Worm (Caenorhabditis elegans) whole organism, mixed stage, embryonic: ENCODE data around the gene tag-131.
A peak's percentile ranks its signal among the peaks of the same experiment; 100 is the strongest.

ENCODE experiments used
- M03D4.4 ChIP-seq: sonication (generic microtip); optimal IDR thresholded peaks from 2 replicates; lab custom pipeline; 2017; ENCODE audit warnings: mild to moderate bottlenecking, missing genetic modification characterization, missing compliant biosample characterization
- bed-3 ChIP-seq: fragments of 200-800 bp; sonication (Bioruptor generic); optimal IDR thresholded peaks from 3 replicates; lab custom pipeline; 2018; ENCODE audit warnings: mild to moderate bottlenecking, missing genetic modification characterization, moderate library complexity, missing compliant biosample characterization
- blmp-1 ChIP-seq: fragments of 150-350 bp; optimal IDR thresholded peaks from 2 replicates; lab custom pipeline; 2014; ENCODE audit warnings: missing biosample characterization, missing genetic modification characterization
- ceh-39 ChIP-seq: fragments of 150-350 bp; optimal IDR thresholded peaks from 2 replicates; lab custom pipeline; 2014; ENCODE audit warnings: missing biosample characterization, missing genetic modification characterization
- ceh-43 ChIP-seq: fragments of 200-800 bp; sonication (Bioruptor generic); optimal IDR thresholded peaks from 2 replicates; lab custom pipeline; 2018; ENCODE audit warnings: mild to moderate bottlenecking, missing genetic modification characterization, moderate library complexity, missing compliant biosample characterization
- ceh-83 ChIP-seq: fragments of 200-800 bp; sonication (Bioruptor generic); optimal IDR thresholded peaks from 2 replicates; lab custom pipeline; 2018; ENCODE audit warnings: mild to moderate bottlenecking, missing genetic modification characterization, missing compliant biosample characterization
- ces-1 ChIP-seq: fragments of 150-350 bp; optimal IDR thresholded peaks from 2 replicates; lab custom pipeline; 2014; ENCODE audit warnings: missing biosample characterization, missing genetic modification reagents, missing genetic modification characterization
- cnd-1 ChIP-seq: fragments of 200-800 bp; sonication (Bioruptor generic); optimal IDR thresholded peaks from 2 replicates; lab custom pipeline; 2018; ENCODE audit warnings: mild to moderate bottlenecking, missing genetic modification characterization, missing compliant biosample characterization
- drap-1 ChIP-seq: fragments of 200-800 bp; sonication (Bioruptor generic); optimal IDR thresholded peaks from 3 replicates; lab custom pipeline; 2018; ENCODE audit warnings: mild to moderate bottlenecking, missing genetic modification characterization, missing compliant biosample characterization
- elt-1 ChIP-seq: sonication (generic microtip); optimal IDR thresholded peaks from 2 replicates; lab custom pipeline; 2017; ENCODE audit warnings: missing genetic modification characterization, mild to moderate bottlenecking, missing compliant biosample characterization, antibody characterized with exemption, moderate library complexity, borderline replicate concordance; ENCODE audit not compliant: insufficient read depth
- elt-3 ChIP-seq: fragments of 150-350 bp; optimal IDR thresholded peaks from 2 replicates; lab custom pipeline; 2014; ENCODE audit warnings: missing biosample characterization, missing genetic modification characterization
- flh-1 ChIP-seq: fragments of 200-800 bp; sonication (Bioruptor generic); optimal IDR thresholded peaks from 2 replicates; lab custom pipeline; 2018; ENCODE audit warnings: mild to moderate bottlenecking, missing genetic modification characterization, moderate library complexity, missing compliant biosample characterization
- ham-2 ChIP-seq: fragments of 200-800 bp; sonication (Bioruptor generic); optimal IDR thresholded peaks from 2 replicates; lab custom pipeline; 2018; ENCODE audit warnings: mild to moderate bottlenecking, missing genetic modification characterization, missing compliant biosample characterization
- hlh-1 ChIP-seq: fragments of 150-350 bp; optimal IDR thresholded peaks from 2 replicates; lab custom pipeline; 2014; ENCODE audit warnings: missing biosample characterization, missing genetic modification reagents, missing genetic modification characterization
- lin-13 ChIP-seq: fragments of 150-350 bp; optimal IDR thresholded peaks from 2 replicates; lab custom pipeline; 2014; ENCODE audit warnings: missing biosample characterization, missing genetic modification characterization
- lin-32 ChIP-seq: fragments of 200-800 bp; sonication (Bioruptor generic); optimal IDR thresholded peaks from 2 replicates; lab custom pipeline; 2018; ENCODE audit warnings: mild to moderate bottlenecking, missing genetic modification characterization, missing compliant biosample characterization
- lsy-2 ChIP-seq: fragments of 150-350 bp; optimal IDR thresholded peaks from 2 replicates; lab custom pipeline; 2014; ENCODE audit warnings: missing biosample characterization, missing genetic modification characterization
- mab-5 ChIP-seq: fragments of 150-350 bp; optimal IDR thresholded peaks from 2 replicates; lab custom pipeline; 2014; ENCODE audit warnings: missing biosample characterization, missing genetic modification characterization
- mep-1 ChIP-seq: fragments of 150-350 bp; optimal IDR thresholded peaks from 2 replicates; lab custom pipeline; 2017; ENCODE audit warnings: missing biosample characterization, missing genetic modification reagents, missing genetic modification characterization, inconsistent platforms
- mls-2 ChIP-seq: sonication (generic microtip); optimal IDR thresholded peaks from 2 replicates; lab custom pipeline; 2016; ENCODE audit warnings: mild to moderate bottlenecking, missing genetic modification characterization, moderate library complexity, missing compliant biosample characterization
- nhr-12 ChIP-seq: fragments of 150-350 bp; optimal IDR thresholded peaks from 2 replicates; lab custom pipeline; 2014; ENCODE audit warnings: missing biosample characterization, missing genetic modification characterization
- nhr-2 ChIP-seq: fragments of 150-350 bp; optimal IDR thresholded peaks from 2 replicates; lab custom pipeline; 2014; ENCODE audit warnings: missing biosample characterization, missing genetic modification characterization
- nhr-237 ChIP-seq: fragments of 150-350 bp; optimal IDR thresholded peaks from 2 replicates; lab custom pipeline; 2014; ENCODE audit warnings: missing biosample characterization, missing genetic modification characterization
- nhr-28 ChIP-seq: fragments of 150-350 bp; optimal IDR thresholded peaks from 2 replicates; lab custom pipeline; 2014; ENCODE audit warnings: missing biosample characterization, missing genetic modification characterization
- nhr-76 ChIP-seq: sonication (generic microtip); optimal IDR thresholded peaks from 2 replicates; lab custom pipeline; 2017; ENCODE audit warnings: missing biosample characterization, missing genetic modification characterization
- pha-4 ChIP-seq: fragments of 150-350 bp; optimal IDR thresholded peaks from 2 replicates; lab custom pipeline; 2018; ENCODE audit warnings: missing biosample characterization, missing genetic modification reagents, missing genetic modification characterization
- sem-2 ChIP-seq: fragments of 200-800 bp; sonication (Bioruptor generic); optimal IDR thresholded peaks from 2 replicates; lab custom pipeline; 2018; ENCODE audit warnings: mild to moderate bottlenecking, missing genetic modification characterization, missing compliant biosample characterization
- snpc-4 ChIP-seq: fragments of 150-350 bp; optimal IDR thresholded peaks from 2 replicates; lab custom pipeline; 2014; ENCODE audit warnings: missing biosample characterization, missing genetic modification characterization
- sptf-1 ChIP-seq: sonication (generic microtip); optimal IDR thresholded peaks from 2 replicates; lab custom pipeline; 2017; ENCODE audit warnings: mild to moderate bottlenecking, missing genetic modification characterization, moderate library complexity, missing compliant biosample characterization
- tbx-8 ChIP-seq: fragments of 200-800 bp; sonication (Bioruptor generic); optimal IDR thresholded peaks from 2 replicates; lab custom pipeline; 2018; ENCODE audit warnings: mild to moderate bottlenecking, missing genetic modification characterization, moderate library complexity, missing compliant biosample characterization
- unc-120 ChIP-seq: sonication (generic microtip); optimal IDR thresholded peaks from 2 replicates; lab custom pipeline; 2017; ENCODE audit warnings: missing genetic modification characterization, missing compliant biosample characterization; ENCODE audit not compliant: poor library complexity, severe bottlenecking
- unc-39 ChIP-seq: fragments of 150-350 bp; optimal IDR thresholded peaks from 2 replicates; lab custom pipeline; 2014; ENCODE audit warnings: missing biosample characterization, missing genetic modification characterization
- unc-62 ChIP-seq: fragments of 150-350 bp; optimal IDR thresholded peaks from 2 replicates; lab custom pipeline; 2014; ENCODE audit warnings: missing biosample characterization, missing genetic modification reagents, missing genetic modification characterization
- zip-8 ChIP-seq: fragments of 150-350 bp; optimal IDR thresholded peaks from 2 replicates; lab custom pipeline; 2014; ENCODE audit warnings: missing biosample characterization, missing genetic modification characterization
- ztf-11 ChIP-seq: fragments of 150-350 bp; optimal IDR thresholded peaks from 2 replicates; lab custom pipeline; 2014; ENCODE audit warnings: missing biosample characterization, missing genetic modification characterization

tag-131 gene

DNA sequence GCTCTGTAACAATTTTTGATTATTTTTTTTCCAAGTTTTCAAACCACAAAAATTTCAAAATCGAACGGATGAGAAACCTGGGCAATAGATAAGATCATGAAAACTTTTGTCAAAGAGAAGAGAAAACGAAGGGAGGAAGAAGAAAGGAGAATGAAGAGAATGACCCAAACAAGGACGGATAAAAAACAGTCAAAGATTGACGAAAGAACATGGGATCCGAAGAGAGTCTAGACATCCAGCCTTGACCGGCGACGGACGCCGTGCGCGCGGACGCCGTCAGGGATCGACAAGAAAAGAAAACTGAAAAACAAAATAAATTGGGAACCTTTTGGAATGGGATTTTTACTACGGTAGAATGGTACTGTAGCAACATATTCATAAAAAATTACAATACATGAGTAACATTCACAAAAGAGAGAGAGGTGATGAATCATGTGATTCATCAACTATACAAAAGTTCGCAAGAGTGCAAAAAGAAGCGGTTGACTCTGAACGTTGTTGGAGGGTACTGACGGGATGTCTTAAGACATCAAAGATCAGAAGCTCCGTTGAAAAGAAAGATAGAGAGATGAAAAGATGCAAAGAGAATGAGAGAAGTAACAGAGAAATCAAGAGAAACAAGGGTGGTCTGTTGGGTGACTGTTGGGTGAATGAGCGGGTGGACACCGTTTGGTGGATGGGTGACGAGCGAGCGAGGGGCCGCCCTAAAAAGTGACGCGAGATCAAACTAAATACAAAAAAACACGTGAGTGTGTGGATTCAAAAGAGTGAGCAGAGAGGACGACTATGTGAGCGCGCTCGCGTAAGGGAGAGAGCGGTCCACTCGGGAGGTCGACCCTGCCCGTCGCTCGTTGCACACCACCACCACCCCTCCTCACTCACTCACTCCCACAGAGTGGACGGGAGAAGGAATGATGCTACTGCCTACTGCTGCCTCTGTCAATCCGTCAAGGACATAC lies 37.0 kb upstream of the tag-131 start, which contains the start of gene sup-26 (continued):
- TF ChIP-seq cnd-1 (tag; lab: Kevin White, UChicago) = peak; percentile 49
- peak; percentile 62 for TF ChIP-seq hlh-1 (tag; lab: Kevin White, UChicago)
- TF ChIP-seq, all 35 proteins: peak for 13

DNA sequence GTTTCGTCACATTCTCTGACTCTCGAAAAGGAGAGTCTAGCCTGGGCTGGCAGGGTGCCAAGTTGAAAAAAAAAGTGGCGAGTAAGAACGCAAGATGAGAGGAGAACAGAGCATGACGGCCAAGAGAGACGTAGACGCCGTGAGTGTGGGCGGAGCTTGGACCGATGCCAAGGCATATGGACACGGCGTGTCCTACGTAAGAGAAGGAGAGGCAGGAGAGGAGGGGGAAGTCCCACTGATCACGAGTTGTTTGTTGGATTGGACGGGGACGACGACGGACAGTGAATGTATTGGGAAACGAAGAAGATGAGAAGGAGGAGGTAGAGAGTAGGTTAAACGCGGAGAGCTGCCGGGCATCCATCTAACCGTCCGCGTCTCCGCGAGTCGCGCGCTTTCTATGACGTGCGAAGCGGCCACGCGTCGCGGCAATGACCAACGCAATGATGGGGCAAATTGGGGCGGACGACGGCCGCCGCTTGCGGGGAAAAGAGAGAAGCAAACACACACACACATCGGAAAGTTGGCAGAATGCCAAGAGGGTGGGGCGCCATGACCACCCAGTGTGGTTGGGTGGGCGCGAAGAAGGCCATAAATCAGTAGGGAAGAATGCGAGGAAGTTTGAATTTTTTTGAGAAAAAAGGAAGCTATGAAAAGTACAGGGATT lies 35.4 kb upstream of the tag-131 start:
- TF ChIP-seq lsy-2 (tag; lab: Kevin White, UChicago) (peak; percentile 68), ces-1 (GFP tag; lab: Kevin White, UChicago) (peak; percentile 91), M03D4.4 (tag; lab: Kevin White, UChicago) (peak; percentile 81), bed-3 (GFP tag; lab: Kevin White, UChicago) (no peak), ham-2 (peak; percentile 98), mls-2 (tag; lab: Kevin White, UChicago) (peak; percentile 93), hlh-1 (tag; lab: Kevin White, UChicago) (peak; percentile 73), nhr-2 (peak; percentile 65), zip-8 (tag; lab: Kevin White, UChicago) (no peak), drap-1 (GFP tag; lab: Kevin White, UChicago) (peak; percentile 84), unc-39 (tag; lab: Kevin White, UChicago) (peak; percentile 60), flh-1 (GFP tag; lab: Kevin White, UChicago) (peak; percentile 40), snpc-4 (tag; lab: Kevin White, UChicago) (no peak), sptf-1 (peak; percentile 74), pha-4 (tag; lab: Kevin White, UChicago) (peak; percentile 92), mep-1 (tag; lab: Kevin White, UChicago) (peak; percentile 94), sem-2 (GFP tag; lab: Kevin White, UChicago) (no peak), unc-120 (peak; percentile 97), unc-62 (GFP tag; lab: Kevin White, UChicago) (peak; percentile 99), elt-1 (peak; percentile 48), ztf-11 (tag; lab: Kevin White, UChicago) (peak; percentile 81), blmp-1 (tag; lab: Kevin White, UChicago) (no peak), nhr-28 (no peak), lin-32 (no peak), ceh-43 (GFP tag; lab: Kevin White, UChicago) (peak; percentile 69), nhr-12 (tag; lab: Kevin White, UChicago) (peak; percentile 86), elt-3 (tag; lab: Kevin White, UChicago) (no peak), nhr-76 (tag; lab: Kevin White, UChicago) (no peak), mab-5 (tag; lab: Kevin White, UChicago) (no peak), ceh-39 (tag; lab: Kevin White, UChicago) (peak; percentile 93), lin-13 (tag; lab: Kevin White, UChicago) (peak; percentile 64), cnd-1 (tag; lab: Kevin White, UChicago) (peak; percentile 80), nhr-237 (tag; lab: Kevin White, UChicago) (peak; percentile 79), ceh-83 (GFP tag; lab: Kevin White, UChicago) (no peak), tbx-8 (GFP tag; lab: Kevin White, UChicago) (peak; percentile 61)

DNA sequence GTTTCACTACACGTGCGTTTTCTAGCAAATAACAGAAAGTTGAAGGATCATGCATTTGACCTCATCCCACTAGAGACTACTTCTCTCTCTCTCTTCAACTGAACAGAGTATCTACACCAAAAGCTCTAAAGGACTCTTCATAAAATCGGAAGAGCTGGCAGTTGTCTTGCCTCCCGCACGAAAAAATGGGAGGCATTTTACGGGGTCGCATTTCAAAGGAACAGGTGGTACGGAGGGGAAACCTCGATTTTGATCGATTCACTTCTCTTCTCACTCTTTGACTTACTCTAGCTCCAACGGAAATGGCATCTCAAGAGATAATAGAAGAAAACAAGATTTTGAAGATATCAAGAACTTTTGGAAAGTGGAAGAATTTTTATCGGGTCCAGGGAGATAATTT lies 34.3 kb upstream of the tag-131 start:
- TF ChIP-seq nhr-237 (tag; lab: Kevin White, UChicago) (no peak), unc-120 (peak; percentile 81), hlh-1 (tag; lab: Kevin White, UChicago) (peak; percentile 99), unc-62 (GFP tag; lab: Kevin White, UChicago) (peak; percentile 73), ces-1 (GFP tag; lab: Kevin White, UChicago) (peak; percentile 10), ztf-11 (tag; lab: Kevin White, UChicago) (no peak)
